Worm (Caenorhabditis elegans): ENCODE data around the gene fbxb-119.

Gene fbxb-119

ce11 chrV:18318312-18318711, at the start of gene fbxb-119:
fbxb-119 (plus strand) TSS chrV:18318612.
- TF ChIP-seq B0310.2 (tag; optimal IDR thresholded peaks at IDR 0.05) (no peak), sea-1 (GFP tag; conservative IDR thresholded peaks at IDR 0.05) (no peak)

DNA sequence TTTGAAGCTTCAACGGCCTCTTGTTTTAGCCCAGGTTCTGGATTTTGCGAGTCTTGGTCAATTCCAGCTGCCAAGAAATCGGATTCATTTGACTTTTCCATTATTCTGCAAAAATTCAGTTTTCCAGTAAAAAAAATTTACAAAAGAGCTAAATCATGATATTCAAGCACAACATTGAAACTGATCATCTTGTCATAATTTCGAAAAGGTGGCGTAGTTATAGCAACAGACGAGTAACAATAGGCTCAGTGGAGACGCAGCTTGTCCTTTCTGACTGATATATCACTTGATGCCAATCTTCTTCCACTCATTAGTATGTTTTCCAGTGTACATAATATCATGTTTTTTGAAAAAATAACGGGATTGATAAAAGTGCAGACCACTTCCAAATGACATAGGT, 49.7 kb upstream of the fbxb-119 start, which contains the start of gene fbxa-213:
Gene fbxa-213 (minus strand): TSS at position 101 of the 400 bp plus-strand sequence.
- TF ChIP-seq F13C5.2 (tag; optimal IDR thresholded peaks at IDR 0.05), result no peak
- TF ChIP-seq ets-7 (tag; optimal IDR thresholded peaks at IDR 0.05), result no peak
- TF ChIP-seq hmbx-1 (tag; optimal IDR thresholded peaks at IDR 0.05), result no peak
- TF ChIP-seq pes-1 (GFP tag; IDR thresholded peaks at IDR 0.05), result no peak
- TF ChIP-seq tra-4 (tag; optimal IDR thresholded peaks at IDR 0.05), result no peak
- no peak for TF ChIP-seq hmg-4 (GFP tag; optimal IDR thresholded peaks at IDR 0.05)
- TF ChIP-seq flt-1 (GFP tag; IDR thresholded peaks at IDR 0.05), result no peak
- no peak for TF ChIP-seq ama-1 (optimal IDR thresholded peaks at IDR 0.05)
- TF ChIP-seq tbx-37 (GFP tag; conservative IDR thresholded peaks at IDR 0.05), result no peak
- TF ChIP-seq scrt-1 (GFP tag; IDR thresholded peaks at IDR 0.05), result no peak

- no peak for TF ChIP-seq tbx-37 (GFP tag; conservative IDR thresholded peaks at IDR 0.05)
- TF ChIP-seq tra-4 (tag; optimal IDR thresholded peaks at IDR 0.05), result no peak
- no peak for TF ChIP-seq B0310.2 (tag; optimal IDR thresholded peaks at IDR 0.05)
- no peak for TF ChIP-seq tbx-11 (GFP tag; IDR thresholded peaks at IDR 0.05)
- TF ChIP-seq aly-1 (tag; optimal IDR thresholded peaks at IDR 0.05), result no peak
- TF ChIP-seq hmg-4 (GFP tag; optimal IDR thresholded peaks at IDR 0.05), result no peak
- TF ChIP-seq ama-1 (optimal IDR thresholded peaks at IDR 0.05), result no peak
- TF ChIP-seq hmbx-1 (tag; optimal IDR thresholded peaks at IDR 0.05), result no peak
- TF ChIP-seq hnd-1 (tag; optimal IDR thresholded peaks at IDR 0.05), result no peak
- TF ChIP-seq sea-1 (GFP tag; conservative IDR thresholded peaks at IDR 0.05), result no peak
- no peak for TF ChIP-seq scrt-1 (GFP tag; IDR thresholded peaks at IDR 0.05)
- no peak for TF ChIP-seq flt-1 (GFP tag; IDR thresholded peaks at IDR 0.05)
- no peak for TF ChIP-seq ceh-36 (tag; optimal IDR thresholded peaks at IDR 0.05)
Observed at ce11 chrV:18269885-18270284, 48.5 kb upstream of the fbxb-119 start, which contains the start of gene skr-6. skr-6 (minus strand) TSS chrV:18269985.

DNA sequence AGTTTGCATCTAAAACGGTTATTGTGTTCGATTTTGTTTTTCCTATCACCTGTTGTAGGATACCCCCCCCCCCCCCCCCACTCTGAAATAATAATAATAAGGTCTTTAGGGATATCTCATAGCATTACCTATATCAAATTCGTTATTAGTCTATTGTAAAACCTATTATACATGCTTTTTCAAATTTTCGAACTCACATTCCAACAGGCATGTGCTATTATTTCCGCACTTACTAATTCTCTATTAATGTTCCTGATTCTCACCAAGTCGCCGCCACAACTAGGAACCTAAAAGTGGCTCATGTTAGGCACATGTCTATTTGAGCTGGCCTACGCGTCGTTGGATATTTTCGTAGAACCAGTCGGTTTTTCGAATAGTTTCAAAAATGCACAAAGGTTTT, 48.0 kb upstream of the fbxb-119 start, which contains the start of gene Y37H2C.4:
Gene Y37H2C.4 (plus strand): TSS at position 301 of the 400 bp plus-strand sequence.
- TF ChIP-seq ets-7 (tag; optimal IDR thresholded peaks at IDR 0.05), result no peak
- no peak for TF ChIP-seq hmg-4 (GFP tag; optimal IDR thresholded peaks at IDR 0.05)
- TF ChIP-seq hmbx-1 (tag; optimal IDR thresholded peaks at IDR 0.05), result no peak
- no peak for TF ChIP-seq flt-1 (GFP tag; IDR thresholded peaks at IDR 0.05)
- TF ChIP-seq ama-1 (optimal IDR thresholded peaks at IDR 0.05), result no peak
- no peak for TF ChIP-seq hnd-1 (tag; optimal IDR thresholded peaks at IDR 0.05)
- TF ChIP-seq scrt-1 (GFP tag; IDR thresholded peaks at IDR 0.05), result no peak
- no peak for TF ChIP-seq sea-1 (GFP tag; conservative IDR thresholded peaks at IDR 0.05)
- no peak for TF ChIP-seq aly-1 (tag; optimal IDR thresholded peaks at IDR 0.05)
- no peak for TF ChIP-seq ceh-13 (GFP tag; optimal IDR thresholded peaks at IDR 0.05)
- no peak for TF ChIP-seq pes-1 (GFP tag; IDR thresholded peaks at IDR 0.05)

ce11 chrV:18280778-18281177, 37.6 kb upstream of the fbxb-119 start, which contains the start of gene Y51A2A.16:
Y51A2A.16 (minus strand) TSS chrV:18280878.
- TF ChIP-seq tra-4 (tag; optimal IDR thresholded peaks at IDR 0.05) (no peak), pes-1 (GFP tag; IDR thresholded peaks at IDR 0.05) (no peak), tbx-37 (GFP tag; conservative IDR thresholded peaks at IDR 0.05) (no peak), ceh-36 (tag; optimal IDR thresholded peaks at IDR 0.05) (no peak), ets-7 (tag; optimal IDR thresholded peaks at IDR 0.05) (no peak)

DNA sequence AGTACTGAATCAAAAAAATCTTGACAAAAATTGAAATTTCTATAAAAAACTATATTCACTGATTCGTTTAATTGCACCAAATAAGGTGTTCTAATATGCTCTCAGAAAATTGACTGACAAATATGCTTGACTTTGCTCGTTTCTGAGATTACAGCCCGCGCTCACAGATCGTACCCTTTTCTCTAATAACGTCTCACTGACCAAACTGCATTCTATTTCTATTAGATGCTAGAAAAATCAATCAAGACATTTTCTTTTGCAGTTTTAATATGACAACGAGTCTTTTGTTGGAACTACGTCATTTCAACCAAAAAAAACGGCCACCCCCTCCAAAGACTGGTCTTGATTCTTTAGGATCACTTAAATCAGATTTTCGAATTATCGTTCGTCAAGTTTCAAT, 35.8 kb upstream of the fbxb-119 start, which contains the start of gene clec-247:
Gene clec-247 (plus strand): TSS at position 301 of the 400 bp plus-strand sequence.
- TF ChIP-seq pes-1 (GFP tag; IDR thresholded peaks at IDR 0.05), result no peak
- TF ChIP-seq B0310.2 (tag; optimal IDR thresholded peaks at IDR 0.05), result no peak
- TF ChIP-seq F13C5.2 (tag; optimal IDR thresholded peaks at IDR 0.05), result no peak
- TF ChIP-seq tra-4 (tag; optimal IDR thresholded peaks at IDR 0.05), result no peak
- TF ChIP-seq flt-1 (GFP tag; IDR thresholded peaks at IDR 0.05), result no peak
- no peak for TF ChIP-seq ceh-13 (GFP tag; optimal IDR thresholded peaks at IDR 0.05)
- TF ChIP-seq tbx-37 (GFP tag; conservative IDR thresholded peaks at IDR 0.05), result no peak

DNA sequence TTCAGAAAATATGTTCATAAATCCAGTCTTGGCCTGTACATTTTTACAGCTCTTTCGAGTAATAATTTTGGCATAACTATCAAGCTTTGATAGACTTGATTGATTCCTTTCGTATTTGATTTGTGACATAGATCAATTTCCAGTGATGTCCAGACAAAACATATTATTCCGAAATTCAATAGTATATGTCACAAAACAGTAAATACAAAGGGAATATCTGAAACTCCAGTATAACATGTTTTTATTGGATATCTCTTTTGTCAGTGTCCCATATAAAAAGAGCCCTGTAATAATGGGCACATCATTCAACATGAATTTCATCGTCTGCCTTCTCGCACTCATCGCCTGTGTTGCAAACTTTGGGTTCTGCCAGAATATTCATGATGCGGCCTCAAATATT, 27.8 kb upstream of the fbxb-119 start, which contains the start of gene Y51A2A.4:
Gene Y51A2A.4 (plus strand): TSS at position 301 of the 400 bp plus-strand sequence.
- no peak for TF ChIP-seq F13C5.2 (tag; optimal IDR thresholded peaks at IDR 0.05)
- TF ChIP-seq hnd-1 (tag; optimal IDR thresholded peaks at IDR 0.05), result no peak
- TF ChIP-seq ets-7 (tag; optimal IDR thresholded peaks at IDR 0.05), result no peak
- TF ChIP-seq B0310.2 (tag; optimal IDR thresholded peaks at IDR 0.05), result no peak
- no peak for TF ChIP-seq ceh-13 (GFP tag; optimal IDR thresholded peaks at IDR 0.05)
- TF ChIP-seq pes-1 (GFP tag; IDR thresholded peaks at IDR 0.05), result no peak
- TF ChIP-seq hmbx-1 (tag; optimal IDR thresholded peaks at IDR 0.05), result no peak
- no peak for TF ChIP-seq ceh-36 (tag; optimal IDR thresholded peaks at IDR 0.05)
- no peak for TF ChIP-seq scrt-1 (GFP tag; IDR thresholded peaks at IDR 0.05)
- no peak for TF ChIP-seq tbx-11 (GFP tag; IDR thresholded peaks at IDR 0.05)

ce11 chrV:18292295-18292694, 26.1 kb upstream of the fbxb-119 start, which contains the start of gene Y51A2A.12:
Y51A2A.12 (plus strand) TSS chrV:18292595.
- TF ChIP-seq tra-4 (tag; optimal IDR thresholded peaks at IDR 0.05), result no peak
- no peak for TF ChIP-seq hnd-1 (tag; optimal IDR thresholded peaks at IDR 0.05)
- no peak for TF ChIP-seq tbx-37 (GFP tag; conservative IDR thresholded peaks at IDR 0.05)
- no peak for TF ChIP-seq B0310.2 (tag; optimal IDR thresholded peaks at IDR 0.05)
- no peak for TF ChIP-seq tbx-11 (GFP tag; IDR thresholded peaks at IDR 0.05)
- TF ChIP-seq sea-1 (GFP tag; conservative IDR thresholded peaks at IDR 0.05), result no peak
- no peak for TF ChIP-seq ama-1 (optimal IDR thresholded peaks at IDR 0.05)

All from whole organism, early embryonic.